5 fruit fly cellular contexts compared by ENCODE assay signal in the genomic region with DNA sequence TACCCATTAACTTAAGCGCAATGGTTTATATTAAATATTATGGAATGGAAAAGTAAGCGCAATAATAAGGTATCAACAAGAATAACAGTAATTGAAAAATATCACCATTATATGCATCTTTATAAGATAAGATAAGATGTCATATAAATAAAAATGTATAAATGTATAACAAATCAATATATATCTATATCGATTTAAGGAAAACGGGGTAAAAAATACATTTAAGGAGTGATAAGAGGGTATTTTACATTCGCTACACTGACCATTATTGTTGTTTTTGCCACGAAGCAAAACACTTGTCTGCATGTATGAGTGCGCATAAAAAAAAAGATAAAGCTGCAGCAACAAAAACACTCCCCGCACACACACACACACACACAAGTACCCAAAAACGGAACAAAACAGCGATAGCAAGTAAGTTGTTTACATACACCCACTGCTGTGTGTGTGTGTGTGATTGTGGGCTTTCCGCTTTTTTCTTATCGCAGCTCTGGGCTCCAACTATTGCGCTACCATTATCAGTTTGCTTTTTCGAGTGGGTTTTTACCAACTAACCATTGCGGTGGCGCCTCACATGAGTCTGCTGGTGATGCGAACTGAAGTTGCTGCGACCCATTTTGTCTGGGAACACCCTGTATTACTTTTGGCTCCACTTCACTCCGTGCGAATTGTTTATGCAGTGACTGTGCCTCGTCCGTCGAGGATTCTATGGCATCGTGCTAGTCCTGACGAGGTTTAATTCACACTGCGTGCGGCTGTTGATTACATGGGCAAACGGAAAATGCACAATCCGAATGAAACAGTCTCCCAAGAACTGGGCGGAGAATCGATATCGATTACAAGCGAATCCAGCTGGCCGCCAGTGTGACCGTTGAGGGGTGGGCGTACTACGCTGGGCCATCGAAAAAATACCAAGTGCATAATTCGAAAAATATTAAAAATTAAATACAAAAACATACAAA.
TF ChIP-seq lines count a peak whose summit lies in the region.

A gene (minus strand): TSS at position 829 of the 962 bp plus-strand sequence.

TF ChIP-seq in whole organism, adult, 20 proteins besides CTCF, POLR2A, EP300 and RAD21 (continued from another document):
- TF ChIP-seq kay (GFP tag; lab: Kevin White, UChicago; ENCODE audit: borderline replicate concordance): no peak

TF ChIP-seq in whole organism, embryonic, 481 proteins besides CTCF, POLR2A, EP300 and RAD21 (continued from another document and continues in another):
- peak; percentile 53 for TF ChIP-seq CG17328 (GFP tag; IDR thresholded peaks at IDR 0.05; lab: Robert Waterston, UW)
- no peak for TF ChIP-seq dimm (GFP tag; IDR thresholded peaks at IDR 0.05; lab: Robert Waterston, UW)
- TF ChIP-seq twi (tag; optimal IDR thresholded peaks at IDR 0.05; lab: Kevin White, UChicago): no peak
- no peak for TF ChIP-seq psq (GFP tag; optimal IDR thresholded peaks at IDR 0.05; lab: Kevin White, UChicago)
- TF ChIP-seq NK7.1 (GFP tag; optimal IDR thresholded peaks at IDR 0.05; lab: Kevin White, UChicago): no peak
- no peak for TF ChIP-seq sim (GFP tag; IDR thresholded peaks at IDR 0.05; lab: Robert Waterston, UW)
- TF ChIP-seq onecut (GFP tag; IDR thresholded peaks at IDR 0.05; lab: Robert Waterston, UW): peak; percentile 94
- no peak for TF ChIP-seq gcm (GFP tag; optimal IDR thresholded peaks at IDR 0.05; lab: Kevin White, UChicago)
- TF ChIP-seq Hr78 (GFP tag; optimal IDR thresholded peaks at IDR 0.05; lab: Kevin White, UChicago): peak in 1 of 2 experiments; percentile 57
- peak; percentile 4 for TF ChIP-seq org-1 (GFP tag; optimal IDR thresholded peaks at IDR 0.05; lab: Kevin White, UChicago)
- 0 out of 2 replicates have a peak, but pooled peaks have one; percentile 26 for TF ChIP-seq klu (GFP tag; IDR thresholded peaks at IDR 0.05; lab: Robert Waterston, UW)
- TF ChIP-seq dan (GFP tag; IDR thresholded peaks at IDR 0.05; lab: Robert Waterston, UW): no peak
- no peak for TF ChIP-seq CG18619 (GFP tag; optimal IDR thresholded peaks at IDR 0.05; lab: Kevin White, UChicago)
- peak; percentile 56 for TF ChIP-seq CG17359 (tag; optimal IDR thresholded peaks at IDR 0.05; lab: Kevin White, UChicago)
- peak; percentile 34; the same call in 1 of the 2 replicates for TF ChIP-seq ato (GFP tag; IDR thresholded peaks at IDR 0.05; lab: Robert Waterston, UW; ENCODE audit: partially characterized antibody)
- 0 out of 3 replicates have a peak, but pooled peaks have one; percentile 39 for TF ChIP-seq HLH4C (GFP tag; IDR thresholded peaks at IDR 0.05; lab: Robert Waterston, UW; ENCODE audit: partially characterized antibody)
- TF ChIP-seq CG10267 (tag; optimal IDR thresholded peaks at IDR 0.05; lab: Kevin White, UChicago): peak; percentile 37
- 0 out of 2 replicates have a peak, but pooled peaks have one; percentile 42 for TF ChIP-seq CG11696 (GFP tag; IDR thresholded peaks at IDR 0.05; lab: Robert Waterston, UW)
- TF ChIP-seq Six4 (GFP tag; optimal IDR thresholded peaks at IDR 0.05; lab: Kevin White, UChicago): no peak
- TF ChIP-seq aop (GFP tag; IDR thresholded peaks at IDR 0.05; lab: Robert Waterston, UW): peak; percentile 84
- peak; percentile 64 for TF ChIP-seq phol (tag; optimal IDR thresholded peaks at IDR 0.05; lab: Kevin White, UChicago)
- TF ChIP-seq CG31388 (GFP tag; optimal IDR thresholded peaks at IDR 0.05; lab: Kevin White, UChicago): no peak
- peak; percentile 52 for TF ChIP-seq CG30403 (GFP tag; optimal IDR thresholded peaks at IDR 0.05; lab: Kevin White, UChicago)
- peak; percentile 15 for TF ChIP-seq gsb-n (tag; optimal IDR thresholded peaks at IDR 0.05; lab: Kevin White, UChicago)
- TF ChIP-seq esg (GFP tag; conservative IDR thresholded peaks at IDR 0.05; lab: Robert Waterston, UW): peak; percentile 52; the same call in 1 of the 2 replicates
- TF ChIP-seq CG3281 (GFP tag; optimal IDR thresholded peaks at IDR 0.05; lab: Kevin White, UChicago): peak; percentile 47
- TF ChIP-seq lab (GFP tag; optimal IDR thresholded peaks at IDR 0.05; lab: Kevin White, UChicago): peak; percentile 49
- peak; percentile 83 for TF ChIP-seq CG15479 (GFP tag; optimal IDR thresholded peaks at IDR 0.05; lab: Kevin White, UChicago)

TF ChIP-seq in whole organism, prepupa, 60 proteins besides CTCF, POLR2A, EP300 and RAD21 (continued from another document and continues in another):
- peak; percentile 53 for TF ChIP-seq vri (GFP tag; optimal IDR thresholded peaks at IDR 0.05; lab: Kevin White, UChicago)
- peak; percentile 27 for TF ChIP-seq CG10669 (GFP tag; optimal IDR thresholded peaks at IDR 0.05; lab: Kevin White, UChicago)
- peak; percentile 59 for TF ChIP-seq CG16779 (tag; optimal IDR thresholded peaks at IDR 0.05; lab: Kevin White, UChicago)
- TF ChIP-seq acj6 (GFP tag; optimal IDR thresholded peaks at IDR 0.05; lab: Kevin White, UChicago): peak; percentile 67
- no peak for TF ChIP-seq fd85E (GFP tag; optimal IDR thresholded peaks at IDR 0.05; lab: Kevin White, UChicago)
- TF ChIP-seq CG32006 (GFP tag; optimal IDR thresholded peaks at IDR 0.05; lab: Kevin White, UChicago): peak; percentile 84
- TF ChIP-seq net (GFP tag; optimal IDR thresholded peaks at IDR 0.05; lab: Kevin White, UChicago): peak; percentile 67
- TF ChIP-seq eg (GFP tag; IDR thresholded peaks at IDR 0.05; lab: Robert Waterston, UW): peak; percentile 85; the same call in 2 of the 3 replicates
- TF ChIP-seq fd59A (GFP tag; optimal IDR thresholded peaks at IDR 0.05; lab: Kevin White, UChicago): peak; percentile 69
- peak; percentile 72 for TF ChIP-seq svp (GFP tag; lab: Kevin White, UChicago)
- peak; percentile 72 for TF ChIP-seq CG6808 (GFP tag; optimal IDR thresholded peaks at IDR 0.05; lab: Kevin White, UChicago)
- TF ChIP-seq Blimp-1 (GFP tag; optimal IDR thresholded peaks at IDR 0.05; lab: Kevin White, UChicago): no peak
- TF ChIP-seq topi (GFP tag; optimal IDR thresholded peaks at IDR 0.05; lab: Kevin White, UChicago): peak; percentile 35
- peak; percentile 69 for TF ChIP-seq achi (GFP tag; optimal IDR thresholded peaks at IDR 0.05; lab: Kevin White, UChicago)
- peak; percentile 37 for TF ChIP-seq Sox102F (GFP tag; optimal IDR thresholded peaks at IDR 0.05; lab: Kevin White, UChicago)
- peak; percentile 66 for TF ChIP-seq CG3919 (GFP tag; optimal IDR thresholded peaks at IDR 0.05; lab: Kevin White, UChicago)
- peak; percentile 80 for TF ChIP-seq CG8119 (GFP tag; IDR thresholded peaks at IDR 0.05; lab: Robert Waterston, UW)
- TF ChIP-seq CG11762 (GFP tag; optimal IDR thresholded peaks at IDR 0.05; lab: Kevin White, UChicago; ENCODE audit: insufficient read depth): peak; percentile 59
- TF ChIP-seq CG3032 (tag; optimal IDR thresholded peaks at IDR 0.05; lab: Kevin White, UChicago): peak; percentile 72
- peak; percentile 81 for TF ChIP-seq CG6276 (GFP tag; optimal IDR thresholded peaks at IDR 0.05; lab: Kevin White, UChicago)
- peak; percentile 33 for TF ChIP-seq CG11902 (GFP tag; optimal IDR thresholded peaks at IDR 0.05; lab: Kevin White, UChicago)
- TF ChIP-seq CG11294 (GFP tag; IDR thresholded peaks at IDR 0.05; lab: Robert Waterston, UW): peak; percentile 31
- TF ChIP-seq CG4318 (GFP tag; optimal IDR thresholded peaks at IDR 0.05; lab: Kevin White, UChicago): peak; percentile 74
- no peak for TF ChIP-seq CG8319 (GFP tag; optimal IDR thresholded peaks at IDR 0.05; lab: Kevin White, UChicago)
- TF ChIP-seq spab (GFP tag; optimal IDR thresholded peaks at IDR 0.05; lab: Kevin White, UChicago): peak; percentile 67
- TF ChIP-seq Eip93F (GFP tag; optimal IDR thresholded peaks at IDR 0.05; lab: Kevin White, UChicago): peak; percentile 33
- TF ChIP-seq Hr38 (GFP tag; optimal IDR thresholded peaks at IDR 0.05; lab: Kevin White, UChicago): no peak
- TF ChIP-seq lz (GFP tag; optimal IDR thresholded peaks at IDR 0.05; lab: Kevin White, UChicago): peak; percentile 7
- peak; percentile 22 for TF ChIP-seq Sox15 (GFP tag; optimal IDR thresholded peaks at IDR 0.05; lab: Kevin White, UChicago)
- peak; percentile 81 for TF ChIP-seq CG15336 (GFP tag; IDR thresholded peaks at IDR 0.05; lab: Robert Waterston, UW)

TF ChIP-seq in whole organism, pupa, 21 proteins besides CTCF, POLR2A, EP300 and RAD21 (continued from another document):
- TF ChIP-seq gl (tag; optimal IDR thresholded peaks at IDR 0.05; lab: Kevin White, UChicago) (peak; percentile 23), rn (GFP tag; IDR thresholded peaks at IDR 0.05; lab: Robert Waterston, UW) (peak; percentile 38; the same call in 1 of the 2 replicates), CG12605 (GFP tag; IDR thresholded peaks at IDR 0.05; lab: Robert Waterston, UW) (peak; percentile 75), CG34367 (tag; optimal IDR thresholded peaks at IDR 0.05; lab: Kevin White, UChicago) (peak; percentile 44)
TF ChIP-seq in whole organism, pupa: peak in this region for 18.

TF ChIP-seq in whole organism, wandering third instar larva, 38 proteins besides CTCF, POLR2A, EP300 and RAD21 (continued from another document):
- no peak for TF ChIP-seq dmrt93B (GFP tag; optimal IDR thresholded peaks at IDR 0.05; lab: Kevin White, UChicago)
- TF ChIP-seq Sp1 (GFP tag; optimal IDR thresholded peaks at IDR 0.05; lab: Kevin White, UChicago): peak; percentile 70
- no peak for TF ChIP-seq dsf (GFP tag; optimal IDR thresholded peaks at IDR 0.05; lab: Kevin White, UChicago; ENCODE audit: borderline replicate concordance)
- peak; percentile 62 for TF ChIP-seq pan (optimal IDR thresholded peaks at IDR 0.05; lab: Kevin White, UChicago)
- TF ChIP-seq woc (GFP tag; optimal IDR thresholded peaks at IDR 0.05; lab: Kevin White, UChicago): peak; percentile 9
- TF ChIP-seq CG9705 (GFP tag; optimal IDR thresholded peaks at IDR 0.05; lab: Kevin White, UChicago): no peak
- no peak for TF ChIP-seq Myc (optimal IDR thresholded peaks at IDR 0.05; lab: Kevin White, UChicago)
- TF ChIP-seq h (GFP tag; optimal IDR thresholded peaks at IDR 0.05; lab: Kevin White, UChicago): peak; percentile 38
- peak; percentile 19 to 53 for TF ChIP-seq dl (GFP tag; optimal IDR thresholded peaks at IDR 0.05; lab: Kevin White, UChicago; ENCODE audit: insufficient read depth in 1 of 2, partially characterized antibody in 2 of 2)
- peak; percentile 56 for TF ChIP-seq N (GFP tag; optimal IDR thresholded peaks at IDR 0.05; lab: Kevin White, UChicago)
- TF ChIP-seq Vsx2 (GFP tag; optimal IDR thresholded peaks at IDR 0.05; lab: Kevin White, UChicago; ENCODE audit: partially characterized antibody): no peak
- TF ChIP-seq sage (GFP tag; optimal IDR thresholded peaks at IDR 0.05; lab: Kevin White, UChicago): peak; percentile 52
- peak in 1 of 2 experiments; percentile 59 for TF ChIP-seq foxo (GFP tag; optimal IDR thresholded peaks at IDR 0.05; lab: Kevin White, UChicago)
- TF ChIP-seq Jra (GFP tag; optimal IDR thresholded peaks at IDR 0.05; lab: Kevin White, UChicago): peak; percentile 33
- TF ChIP-seq Abd-B (GFP tag; optimal IDR thresholded peaks at IDR 0.05; lab: Kevin White, UChicago): no peak
- TF ChIP-seq sv (GFP tag; optimal IDR thresholded peaks at IDR 0.05; lab: Kevin White, UChicago): no peak
- TF ChIP-seq Rel (GFP tag; optimal IDR thresholded peaks at IDR 0.05; lab: Kevin White, UChicago): peak; percentile 35
- peak; percentile 92 for TF ChIP-seq Rel (tag; optimal IDR thresholded peaks at IDR 0.05; lab: Kevin White, UChicago)
- peak; percentile 66 for TF ChIP-seq rgr (GFP tag; optimal IDR thresholded peaks at IDR 0.05; lab: Kevin White, UChicago)
- TF ChIP-seq CrebA (GFP tag; optimal IDR thresholded peaks at IDR 0.05; lab: Kevin White, UChicago; ENCODE audit: borderline replicate concordance): no peak
